Worm (Caenorhabditis elegans) whole organism, L1 larva: Measurements from ENCODE around the gene K04A8.20.

Experiments used
- ama-1 ChIP-seq: fragments of 150-350 bp; optimal IDR thresholded peaks from 2 replicates; lab custom pipeline; 2014
- ceh-82 ChIP-seq, 3 experiments: fragments of 150-350 bp in 1 of 3; sonication (generic microtip) in 2 of 3; optimal IDR thresholded peaks; 2 replicates each; lab custom pipeline; 2014 to 2017; ENCODE audit warnings: missing biosample characterization in 3 of 3, missing genetic modification characterization in 3 of 3
- nhr-76 ChIP-seq: sonication (generic microtip); optimal IDR thresholded peaks from 2 replicates; lab custom pipeline; 2017; ENCODE audit warnings: missing biosample characterization, missing genetic modification characterization
- nhr-84 ChIP-seq: sonication (generic microtip); optimal IDR thresholded peaks from 2 replicates; lab custom pipeline; 2017; ENCODE audit warnings: missing biosample characterization, missing genetic modification characterization
- unc-86 ChIP-seq: sonication (generic microtip); optimal IDR thresholded peaks from 2 replicates; lab custom pipeline; 2016; ENCODE audit warnings: missing genetic modification characterization, missing compliant biosample characterization

DNA sequence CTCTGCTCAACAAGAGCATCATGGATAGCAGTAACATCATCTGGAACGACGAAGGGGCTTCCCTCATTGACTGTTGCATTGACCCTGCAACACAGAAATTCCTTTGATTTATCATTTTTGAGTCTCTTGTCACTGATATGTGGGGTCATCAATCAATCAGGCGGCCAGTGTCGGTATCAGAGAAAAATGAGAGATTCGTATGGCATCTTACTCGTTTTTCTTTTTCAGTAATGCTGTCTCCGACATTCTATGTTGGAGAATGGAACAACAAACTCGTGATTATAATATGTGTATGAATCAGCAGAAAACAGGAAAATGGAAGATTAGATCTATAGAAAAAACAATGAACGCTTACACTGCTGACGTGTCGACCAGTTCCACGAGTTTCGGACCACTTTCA lies 46.1 kb upstream of the K04A8.20 start:
- no peak for TF ChIP-seq nhr-84 (tag; lab: Kevin White, UChicago)
- no peak for TF ChIP-seq ceh-82 (tag; optimal IDR thresholded peaks at IDR 0.05; lab: Kevin White, UChicago)
- TF ChIP-seq unc-86 (tag; lab: Kevin White, UChicago): no peak
- no peak for TF ChIP-seq ama-1 (lab: Kevin White, UChicago)
- TF ChIP-seq nhr-76 (tag; lab: Kevin White, UChicago): no peak
